Fruit fly (Drosophila melanogaster) whole organism, wandering third instar larva: Measurements from ENCODE around the gene CG17145.
A peak's percentile ranks its signal among the peaks of the same experiment; 100 is the strongest.

ENCODE experiments used
- Abd-B ChIP-seq: fragments of >200 bp; optimal IDR thresholded peaks from 2 replicates; lab custom pipeline; 2017; ENCODE audit warnings: missing biosample characterization, missing genetic modification characterization
- CG32264 ChIP-seq: fragments of 200-800 bp; sonication (Bioruptor generic); optimal IDR thresholded peaks from 2 replicates; lab custom pipeline; 2016; ENCODE audit warnings: missing biosample characterization, missing genetic modification characterization
- CG9705 ChIP-seq: fragments of 200-800 bp; sonication (Bioruptor generic); optimal IDR thresholded peaks from 2 replicates; lab custom pipeline; 2018; ENCODE audit warnings: missing biosample characterization, mild to moderate bottlenecking, missing genetic modification characterization
- CrebA ChIP-seq: fragments of 200-800 bp; sonication (Bioruptor generic); optimal IDR thresholded peaks from 2 replicates; lab custom pipeline; 2016; ENCODE audit warnings: missing biosample characterization, mild to moderate bottlenecking, missing genetic modification characterization, borderline replicate concordance
- Dfd ChIP-seq: fragments of >200 bp; optimal IDR thresholded peaks from 2 replicates; lab custom pipeline; 2017; ENCODE audit warnings: missing biosample characterization, missing genetic modification characterization
- Dif ChIP-seq: fragments of 200-275, 200-300 bp; sonication (Bioruptor generic); optimal IDR thresholded peaks from 2 replicates; lab custom pipeline; 2018; ENCODE audit warnings: missing biosample characterization, missing genetic modification characterization; ENCODE audit not compliant: partially characterized antibody
- GATAd ChIP-seq: sonication (Bioruptor generic); optimal IDR thresholded peaks from 2 replicates; lab custom pipeline; 2016; ENCODE audit warnings: missing biosample characterization, missing genetic modification characterization
- HLH106 ChIP-seq: fragments of 200-800 bp; optimal IDR thresholded peaks from 3 replicates; lab custom pipeline; 2019; ENCODE audit warnings: missing biosample characterization, mild to moderate bottlenecking, missing genetic modification characterization, moderate library complexity
- Hnf4 ChIP-seq: fragments of 200-800 bp; sonication (Bioruptor generic); optimal IDR thresholded peaks from 2 replicates; lab custom pipeline; 2016; ENCODE audit warnings: missing biosample characterization, mild to moderate bottlenecking, missing genetic modification characterization
- Hr78 ChIP-seq: fragments of >200 bp; optimal IDR thresholded peaks from 2 replicates; lab custom pipeline; 2017; ENCODE audit warnings: missing biosample characterization, missing genetic modification characterization
- Hr83 ChIP-seq: fragments of 200-300 bp; sonication (Bioruptor generic); optimal IDR thresholded peaks from 2 replicates; lab custom pipeline; 2016; ENCODE audit warnings: missing biosample characterization, mild to moderate bottlenecking, missing genetic modification characterization, moderate library complexity; ENCODE audit not compliant: poor library complexity, severe bottlenecking
- Jra ChIP-seq: sonication (Bioruptor generic); optimal IDR thresholded peaks from 2 replicates; lab custom pipeline; 2016; ENCODE audit warnings: missing biosample characterization, missing genetic modification characterization
- Mio ChIP-seq: sonication (Bioruptor generic); optimal IDR thresholded peaks from 2 replicates; lab custom pipeline; 2016; ENCODE audit warnings: missing biosample characterization, missing genetic modification characterization
- Myc ChIP-seq: fragments of >200 bp; optimal IDR thresholded peaks from 2 replicates; lab custom pipeline; 2017
- N ChIP-seq: fragments of >200 bp; optimal IDR thresholded peaks from 2 replicates; lab custom pipeline; 2018; ENCODE audit warnings: missing biosample characterization, missing external identifiers, missing genetic modification characterization
- OdsH ChIP-seq: fragments of 200-800 bp; sonication (Bioruptor generic); optimal IDR thresholded peaks from 2 replicates; lab custom pipeline; 2016; ENCODE audit warnings: missing biosample characterization, mild to moderate bottlenecking, missing genetic modification characterization
- Rel ChIP-seq, 2 experiments: fragments of 200-800 bp; sonication (Bioruptor generic) in 1 of 2; optimal IDR thresholded peaks; 2 replicates in 1 of 2; 3 replicates in 1 of 2; lab custom pipeline; 2016 to 2019; ENCODE audit warnings: mild to moderate bottlenecking in 2 of 2, missing biosample characterization in 2 of 2, missing genetic modification characterization in 2 of 2, moderate library complexity in 1 of 2
- Sp1 ChIP-seq: fragments of 200-800 bp; sonication (Bioruptor generic); optimal IDR thresholded peaks from 3 replicates; lab custom pipeline; 2019; ENCODE audit warnings: missing biosample characterization, mild to moderate bottlenecking, missing genetic modification characterization, moderate library complexity
- Vsx2 ChIP-seq: fragments of 200-300, 225-300 bp; sonication (Bioruptor generic); optimal IDR thresholded peaks from 2 replicates; lab custom pipeline; 2018; ENCODE audit warnings: missing biosample characterization, missing genetic modification characterization; ENCODE audit not compliant: partially characterized antibody
- br ChIP-seq: fragments of 200-800 bp; sonication (Bioruptor generic); optimal IDR thresholded peaks from 2 replicates; lab custom pipeline; 2016; ENCODE audit warnings: missing biosample characterization, missing genetic modification characterization
- brk ChIP-seq: fragments of 200-800 bp; sonication (Bioruptor generic); optimal IDR thresholded peaks from 2 replicates; lab custom pipeline; 2016; ENCODE audit warnings: missing biosample characterization, mild to moderate bottlenecking, missing genetic modification characterization
- dl ChIP-seq, 2 experiments: fragments of 175-275, 200-275 bp in 1 of 2; fragments of 200-275 bp in 1 of 2; sonication (Bioruptor generic); optimal IDR thresholded peaks; lab custom pipeline; 2018; ENCODE audit warnings: mild to moderate bottlenecking in 2 of 2, missing biosample characterization in 2 of 2, missing genetic modification characterization in 2 of 2, moderate library complexity in 2 of 2; ENCODE audit not compliant: partially characterized antibody in 2 of 2, insufficient read depth in 1 of 2
- dmrt93B ChIP-seq: fragments of 200-800 bp; sonication (Bioruptor generic); optimal IDR thresholded peaks from 2 replicates; lab custom pipeline; 2018; ENCODE audit warnings: missing biosample characterization, mild to moderate bottlenecking, missing genetic modification characterization
- dsf ChIP-seq: sonication (Bioruptor generic); optimal IDR thresholded peaks from 2 replicates; lab custom pipeline; 2016; ENCODE audit warnings: missing biosample characterization, missing genetic modification characterization, borderline replicate concordance
- ey ChIP-seq: fragments of 200-800 bp; sonication (Bioruptor generic); optimal IDR thresholded peaks from 2 replicates; lab custom pipeline; 2016; ENCODE audit warnings: missing biosample characterization, missing genetic modification characterization
- foxo ChIP-seq, 2 experiments: fragments of 200-800 bp; sonication (Bioruptor generic); optimal IDR thresholded peaks; 2 replicates in 1 of 2; 3 replicates in 1 of 2; lab custom pipeline; 2016 to 2017; ENCODE audit warnings: missing biosample characterization in 2 of 2, missing genetic modification characterization in 2 of 2
- fru ChIP-seq: fragments of 200-800 bp; sonication (Bioruptor generic); optimal IDR thresholded peaks from 3 replicates; lab custom pipeline; 2016; ENCODE audit warnings: missing biosample characterization, mild to moderate bottlenecking, missing genetic modification characterization
- h ChIP-seq: fragments of 200-800 bp; sonication (Bioruptor generic); optimal IDR thresholded peaks from 3 replicates; lab custom pipeline; 2016; ENCODE audit warnings: missing biosample characterization, mild to moderate bottlenecking, missing genetic modification characterization
- jim ChIP-seq: fragments of 175-275, 200-325 bp; sonication (Bioruptor generic); optimal IDR thresholded peaks from 2 replicates; lab custom pipeline; 2016; ENCODE audit warnings: missing biosample characterization, mild to moderate bottlenecking, missing genetic modification characterization
- lola ChIP-seq: fragments of >200 bp; optimal IDR thresholded peaks from 2 replicates; lab custom pipeline; 2017; ENCODE audit warnings: missing biosample characterization, missing genetic modification characterization
- pan ChIP-seq: fragments of >200 bp; optimal IDR thresholded peaks from 2 replicates; lab custom pipeline; 2017
- psq ChIP-seq: fragments of 200-800 bp; sonication (Bioruptor generic); optimal IDR thresholded peaks from 3 replicates; lab custom pipeline; 2017; ENCODE audit warnings: missing biosample characterization, mild to moderate bottlenecking, missing genetic modification characterization, moderate library complexity
- rgr ChIP-seq: fragments of 200-800 bp; sonication (Bioruptor generic); optimal IDR thresholded peaks from 3 replicates; lab custom pipeline; 2016; ENCODE audit warnings: missing biosample characterization, mild to moderate bottlenecking, missing genetic modification characterization
- sage ChIP-seq: fragments of 200-800 bp; sonication (Bioruptor generic); optimal IDR thresholded peaks from 2 replicates; lab custom pipeline; 2016; ENCODE audit warnings: missing biosample characterization, mild to moderate bottlenecking, missing genetic modification characterization
- sv ChIP-seq: fragments of 200-800 bp; sonication (Bioruptor generic); optimal IDR thresholded peaks from 3 replicates; lab custom pipeline; 2016; ENCODE audit warnings: missing biosample characterization, missing genetic modification characterization
- tai ChIP-seq: sonication (Bioruptor generic); optimal IDR thresholded peaks from 2 replicates; lab custom pipeline; 2016; ENCODE audit warnings: missing biosample characterization, missing genetic modification characterization
- usp ChIP-seq: fragments of >200 bp; optimal IDR thresholded peaks from 2 replicates; lab custom pipeline; 2017; ENCODE audit warnings: missing biosample characterization, missing genetic modification characterization
- woc ChIP-seq: sonication (Bioruptor generic); optimal IDR thresholded peaks from 2 replicates; lab custom pipeline; 2016; ENCODE audit warnings: missing biosample characterization, mild to moderate bottlenecking, missing genetic modification characterization

CG17145 gene

DNA sequence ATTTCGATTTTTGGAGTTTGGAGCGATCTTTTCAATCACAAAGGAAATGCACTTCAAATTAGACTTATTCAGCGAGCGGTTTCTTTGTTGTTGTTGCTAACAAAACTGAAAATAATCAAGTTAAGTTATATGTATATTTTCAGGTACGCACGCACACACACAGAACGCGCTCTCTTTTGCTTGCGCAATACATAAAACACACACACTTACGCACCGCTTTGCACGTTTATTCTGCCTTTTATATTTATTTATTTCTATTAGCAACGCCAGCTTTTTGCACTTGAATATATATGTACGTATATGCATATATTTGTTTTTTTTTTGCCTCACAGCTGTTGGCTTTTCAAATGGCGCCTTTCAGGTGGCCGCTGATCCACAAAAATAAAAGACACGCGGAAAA lies 23.9 kb upstream of the CG17145 start:
- TF ChIP-seq dsf = no peak
- peak; percentile 13 for TF ChIP-seq sage (GFP tag; lab: Kevin White, UChicago)

DNA sequence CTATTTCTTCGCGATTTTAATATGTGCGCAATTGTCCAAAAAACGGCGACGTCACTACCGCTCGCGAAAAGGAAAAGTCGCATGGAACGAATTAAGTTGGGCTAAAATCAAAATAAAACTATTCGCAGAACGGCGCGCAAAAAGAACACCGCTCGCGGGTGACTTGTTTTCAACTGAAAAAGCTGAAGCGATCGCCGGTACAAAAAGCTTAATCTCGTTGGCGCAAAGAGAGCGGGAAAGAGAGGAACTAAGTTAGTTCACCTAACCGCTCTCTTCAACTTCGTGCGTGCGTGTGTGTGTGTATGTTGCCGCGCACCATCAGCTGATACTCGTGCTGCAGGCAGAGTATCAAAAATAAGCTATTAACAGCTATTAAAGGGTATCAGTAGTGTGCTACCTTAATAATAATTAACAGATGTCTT lies 23.5 kb upstream of the CG17145 start, which contains the start of gene CG42674:
CG42674 (minus strand) TSS at position 180 of the 422 bp plus-strand sequence.
- TF ChIP-seq foxo (GFP tag; optimal IDR thresholded peaks at IDR 0.05; lab: Kevin White, UChicago) (no peak), Hnf4 (GFP tag; lab: Kevin White, UChicago) (no peak), N (no peak), tai (GFP tag; lab: Kevin White, UChicago) (no peak), usp (no peak), Dfd (GFP tag; lab: Kevin White, UChicago) (no peak), Mio (GFP tag; lab: Kevin White, UChicago) (no peak), brk (no peak), Sp1 (GFP tag; lab: Kevin White, UChicago) (peak; percentile 24), sv (GFP tag; lab: Kevin White, UChicago) (no peak), pan (lab: Kevin White, UChicago) (no peak), Myc (lab: Kevin White, UChicago) (no peak), lola (GFP tag; lab: Kevin White, UChicago) (no peak), h (GFP tag; lab: Kevin White, UChicago) (peak; percentile 58), HLH106 (tag; lab: Kevin White, UChicago) (no peak), psq (no peak), fru (GFP tag; lab: Kevin White, UChicago) (peak; percentile 18), OdsH (GFP tag; lab: Kevin White, UChicago) (no peak), Rel (GFP tag; optimal IDR thresholded peaks at IDR 0.05; lab: Kevin White, UChicago) (no peak), Rel (tag; optimal IDR thresholded peaks at IDR 0.05; lab: Kevin White, UChicago) (peak; percentile 5), dsf (no peak), dmrt93B (GFP tag; lab: Kevin White, UChicago) (no peak), jim (GFP tag; lab: Kevin White, UChicago) (no peak), Hr78 (GFP tag; lab: Kevin White, UChicago) (no peak), GATAd (GFP tag; lab: Kevin White, UChicago) (no peak), CrebA (GFP tag; lab: Kevin White, UChicago) (no peak), Vsx2 (GFP tag; lab: Kevin White, UChicago) (peak; percentile 6), ey (GFP tag; lab: Kevin White, UChicago) (no peak), CG9705 (GFP tag; lab: Kevin White, UChicago) (no peak), dl (GFP tag; optimal IDR thresholded peaks at IDR 0.05; lab: Kevin White, UChicago; ENCODE audit: insufficient read depth in 1 of 2, partially characterized antibody in 2 of 2) (peak in 1 of 2 experiments; percentile 15), sage (GFP tag; lab: Kevin White, UChicago) (no peak), rgr (GFP tag; lab: Kevin White, UChicago) (no peak), woc (GFP tag; lab: Kevin White, UChicago) (no peak), Abd-B (GFP tag; lab: Kevin White, UChicago) (no peak), Hr83 (GFP tag; lab: Kevin White, UChicago) (no peak), Dif (GFP tag; lab: Kevin White, UChicago) (peak; percentile 72), br (peak; percentile 11), CG32264 (GFP tag; lab: Kevin White, UChicago) (no peak), Jra (GFP tag; lab: Kevin White, UChicago) (no peak)
